Worm (Caenorhabditis elegans) whole organism, L3 larva: ENCODE measurements around the gene acdh-10.
A peak's percentile ranks its signal among the peaks of the same experiment; 100 is the strongest.

ENCODE experiments used
- R02D3.7 ChIP-seq: fragments of 150-350 bp; optimal IDR thresholded peaks from 2 replicates; lab custom pipeline; 2014; ENCODE audit warnings: missing biosample characterization, missing genetic modification characterization
- ZK546.5 ChIP-seq: sonication (generic microtip); optimal IDR thresholded peaks from 2 replicates; lab custom pipeline; 2017; ENCODE audit warnings: missing biosample characterization, missing genetic modification characterization
- aly-2 ChIP-seq: fragments of 150-350 bp; optimal IDR thresholded peaks from 2 replicates; lab custom pipeline; 2014; ENCODE audit warnings: missing biosample characterization, missing genetic modification characterization
- ama-1 ChIP-seq: fragments of 150-350 bp; optimal IDR thresholded peaks from 2 replicates; lab custom pipeline; 2018
- ceh-16 ChIP-seq: sonication (generic microtip); optimal IDR thresholded peaks from 2 replicates; lab custom pipeline; 2017; ENCODE audit warnings: missing biosample characterization, missing genetic modification characterization
- ceh-28 ChIP-seq: fragments of 150-350 bp; optimal IDR thresholded peaks from 2 replicates; lab custom pipeline; 2014; ENCODE audit warnings: missing biosample characterization, missing genetic modification reagents, missing genetic modification characterization
- ceh-82 ChIP-seq: fragments of 150-350 bp; optimal IDR thresholded peaks from 2 replicates; lab custom pipeline; 2014; ENCODE audit warnings: missing biosample characterization, missing genetic modification characterization
- ceh-9 ChIP-seq: sonication (generic microtip); optimal IDR thresholded peaks from 2 replicates; lab custom pipeline; 2018; ENCODE audit warnings: missing biosample characterization, missing genetic modification characterization
- daf-12 ChIP-seq: fragments of 150-350 bp; optimal IDR thresholded peaks from 2 replicates; lab custom pipeline; 2014; ENCODE audit warnings: missing biosample characterization, missing genetic modification reagents, missing genetic modification characterization
- egl-27 ChIP-seq: sonication (generic microtip); optimal IDR thresholded peaks from 4 replicates; lab custom pipeline; 2017; ENCODE audit warnings: missing biosample characterization, missing genetic modification reagents, missing genetic modification characterization
- egl-5 ChIP-seq: fragments of 150-350 bp; optimal IDR thresholded peaks from 2 replicates; lab custom pipeline; 2017; ENCODE audit warnings: missing biosample characterization, missing genetic modification reagents, missing genetic modification characterization, inconsistent platforms
- elt-1 ChIP-seq: fragments of 150-350 bp; optimal IDR thresholded peaks from 2 replicates; lab custom pipeline; 2014; ENCODE audit warnings: missing biosample characterization, missing genetic modification characterization
- elt-2 ChIP-seq: sonication (generic microtip); optimal IDR thresholded peaks from 2 replicates; lab custom pipeline; 2016; ENCODE audit warnings: missing genetic modification reagents, mild to moderate bottlenecking, missing genetic modification characterization, missing compliant biosample characterization
- elt-3 ChIP-seq, 3 experiments: fragments of 150-350 bp in 1 of 3; sonication (generic microtip) in 2 of 3; optimal IDR thresholded peaks; 2 replicates in 2 of 3; 4 replicates in 1 of 3; lab custom pipeline; 2014 to 2017; ENCODE audit warnings: missing biosample characterization in 3 of 3, missing genetic modification characterization in 3 of 3
- eor-1 ChIP-seq, 2 experiments: fragments of 150-350 bp; optimal IDR thresholded peaks; 2 replicates each; lab custom pipeline; 2014 to 2018; ENCODE audit warnings: missing biosample characterization in 2 of 2, missing genetic modification characterization in 2 of 2
- fkh-10 ChIP-seq: sonication (generic microtip); optimal IDR thresholded peaks from 2 replicates; lab custom pipeline; 2017; ENCODE audit warnings: missing biosample characterization, missing genetic modification reagents, missing genetic modification characterization
- fkh-2 ChIP-seq: fragments of 150-350 bp; optimal IDR thresholded peaks from 2 replicates; lab custom pipeline; 2014; ENCODE audit warnings: missing biosample characterization, missing genetic modification reagents, missing genetic modification characterization
- fos-1 ChIP-seq: fragments of 150-350 bp; optimal IDR thresholded peaks from 2 replicates; lab custom pipeline; 2014; ENCODE audit warnings: missing biosample characterization, missing genetic modification characterization
- hmg-11 ChIP-seq: sonication (generic microtip); optimal IDR thresholded peaks from 2 replicates; lab custom pipeline; 2016; ENCODE audit warnings: missing genetic modification characterization, missing compliant biosample characterization
- jun-1 ChIP-seq: fragments of 150-350 bp; optimal IDR thresholded peaks from 2 replicates; lab custom pipeline; 2014; ENCODE audit warnings: missing biosample characterization, missing genetic modification reagents, missing genetic modification characterization
- lin-15B ChIP-seq: fragments of 150-350 bp; optimal IDR thresholded peaks from 2 replicates; lab custom pipeline; 2014; ENCODE audit warnings: missing biosample characterization, missing genetic modification characterization
- lin-39 ChIP-seq: fragments of 150-350 bp; optimal IDR thresholded peaks from 2 replicates; lab custom pipeline; 2018; ENCODE audit warnings: missing biosample characterization, missing genetic modification reagents, missing genetic modification characterization
- lsy-12 ChIP-seq: sonication (generic microtip); optimal IDR thresholded peaks from 2 replicates; lab custom pipeline; 2016; ENCODE audit warnings: mild to moderate bottlenecking, missing genetic modification characterization, missing compliant biosample characterization
- mdl-1 ChIP-seq: fragments of 150-350 bp; optimal IDR thresholded peaks from 2 replicates; lab custom pipeline; 2014; ENCODE audit warnings: missing biosample characterization, missing genetic modification characterization
- mml-1 ChIP-seq: fragments of 150-350 bp; sonication (generic microtip); optimal IDR thresholded peaks from 3 replicates; lab custom pipeline; 2014; ENCODE audit warnings: missing biosample characterization, missing genetic modification characterization
- nfya-1 ChIP-seq: sonication (generic microtip); optimal IDR thresholded peaks from 2 replicates; lab custom pipeline; 2017; ENCODE audit warnings: missing genetic modification characterization, mild to moderate bottlenecking, missing compliant biosample characterization, antibody characterized with exemption, moderate library complexity; ENCODE audit not compliant: insufficient read depth
- nhr-11 ChIP-seq: fragments of 150-350 bp; optimal IDR thresholded peaks from 2 replicates; lab custom pipeline; 2014; ENCODE audit warnings: missing biosample characterization, missing genetic modification characterization
- nhr-12 ChIP-seq: fragments of 150-350 bp; optimal IDR thresholded peaks from 2 replicates; lab custom pipeline; 2014; ENCODE audit warnings: missing biosample characterization, missing genetic modification characterization
- nhr-23 ChIP-seq: fragments of 150-350 bp; optimal IDR thresholded peaks from 2 replicates; lab custom pipeline; 2014; ENCODE audit warnings: missing biosample characterization, missing genetic modification reagents, missing genetic modification characterization
- nhr-237 ChIP-seq: fragments of 150-350 bp; optimal IDR thresholded peaks from 2 replicates; lab custom pipeline; 2014; ENCODE audit warnings: missing biosample characterization, missing genetic modification characterization
- nhr-25 ChIP-seq: sonication (generic microtip); optimal IDR thresholded peaks from 2 replicates; lab custom pipeline; 2017; ENCODE audit warnings: missing biosample characterization, missing genetic modification characterization
- nhr-28 ChIP-seq: fragments of 150-350 bp; optimal IDR thresholded peaks from 2 replicates; lab custom pipeline; 2014; ENCODE audit warnings: missing biosample characterization, missing genetic modification characterization
- nhr-43 ChIP-seq: sonication (generic microtip); optimal IDR thresholded peaks from 2 replicates; lab custom pipeline; 2016; ENCODE audit warnings: mild to moderate bottlenecking, missing genetic modification characterization, missing compliant biosample characterization; ENCODE audit not compliant: poor library complexity, severe bottlenecking
- nhr-67 ChIP-seq: fragments of 150-350 bp; optimal IDR thresholded peaks from 2 replicates; lab custom pipeline; 2014; ENCODE audit warnings: missing biosample characterization, missing genetic modification characterization
- nhr-76 ChIP-seq: fragments of 150-350 bp; sonication (generic microtip); optimal IDR thresholded peaks from 5 replicates; lab custom pipeline; 2014; ENCODE audit warnings: missing biosample characterization, missing genetic modification characterization
- nhr-77 ChIP-seq: fragments of 150-350 bp; optimal IDR thresholded peaks from 2 replicates; lab custom pipeline; 2014; ENCODE audit warnings: missing biosample characterization, missing genetic modification characterization
- pha-4 ChIP-seq: fragments of 150-350 bp; optimal IDR thresholded peaks from 2 replicates; lab custom pipeline; 2014; ENCODE audit warnings: missing biosample characterization, missing genetic modification reagents, missing genetic modification characterization
- pqm-1 ChIP-seq: fragments of 150-350 bp; optimal IDR thresholded peaks from 2 replicates; lab custom pipeline; 2017; ENCODE audit warnings: missing biosample characterization, missing genetic modification characterization, inconsistent platforms
- sea-2 ChIP-seq: fragments of 150-350 bp; sonication (generic microtip); optimal IDR thresholded peaks from 4 replicates; lab custom pipeline; 2014; ENCODE audit warnings: missing biosample characterization, missing genetic modification reagents, missing genetic modification characterization
- skn-1 ChIP-seq: fragments of 150-350 bp; optimal IDR thresholded peaks from 2 replicates; lab custom pipeline; 2014; ENCODE audit warnings: missing biosample characterization, missing genetic modification characterization
- snpc-4 ChIP-seq: fragments of 150-350 bp; optimal IDR thresholded peaks from 2 replicates; lab custom pipeline; 2014; ENCODE audit warnings: missing biosample characterization, missing genetic modification characterization
- tbx-2 ChIP-seq: sonication (generic microtip); optimal IDR thresholded peaks from 2 replicates; lab custom pipeline; 2016; ENCODE audit warnings: mild to moderate bottlenecking, missing genetic modification characterization, missing compliant biosample characterization
- unc-39 ChIP-seq: sonication (generic microtip); optimal IDR thresholded peaks from 4 replicates; lab custom pipeline; 2017; ENCODE audit warnings: missing biosample characterization, missing genetic modification characterization
- unc-62 ChIP-seq: fragments of 150-350 bp; sonication (generic microtip); optimal IDR thresholded peaks from 4 replicates; lab custom pipeline; 2014; ENCODE audit warnings: missing biosample characterization, missing genetic modification reagents, missing genetic modification characterization
- zag-1 ChIP-seq: fragments of 150-350 bp; optimal IDR thresholded peaks from 2 replicates; lab custom pipeline; 2014; ENCODE audit warnings: missing biosample characterization, missing genetic modification characterization
- ztf-11 ChIP-seq: fragments of 150-350 bp; optimal IDR thresholded peaks from 2 replicates; lab custom pipeline; 2014; ENCODE audit warnings: missing biosample characterization, missing genetic modification characterization
- ztf-4 ChIP-seq: fragments of 150-350 bp; optimal IDR thresholded peaks from 2 replicates; lab custom pipeline; 2014; ENCODE audit warnings: missing biosample characterization, missing genetic modification characterization

The acdh-10 gene

ce11 chrX:17185696-17186430 lies 28.8 kb downstream of the acdh-10 start, which contains the start of gene sid-3:
TSS of gene sid-3 (plus strand) at chrX:17186380.
- TF ChIP-seq zag-1 (no peak), nhr-28 (tag; lab: Kevin White, UChicago) (no peak), nfya-1 (tag; lab: Kevin White, UChicago) (no peak), nhr-43 (tag; lab: Kevin White, UChicago) (no peak), snpc-4 (tag; lab: Kevin White, UChicago) (no peak), elt-2 (tag; lab: Kevin White, UChicago) (peak; percentile 70), pqm-1 (tag; lab: Kevin White, UChicago) (no peak), elt-3 (tag; optimal IDR thresholded peaks at IDR 0.05; lab: Kevin White, UChicago) (no peak), pha-4 (tag; lab: Kevin White, UChicago) (no peak)

ce11 chrX:17184363-17184762 lies 30.3 kb downstream of the acdh-10 start:
- TF ChIP-seq nhr-11 (tag; lab: Kevin White, UChicago), result no peak
- TF ChIP-seq ama-1, result no peak
- no peak for TF ChIP-seq fkh-10 (GFP tag; lab: Kevin White, UChicago)
- no peak for TF ChIP-seq elt-1
- peak; percentile 53 for TF ChIP-seq lin-39 (tag; lab: Kevin White, UChicago)
- peak; percentile 92 for TF ChIP-seq pha-4 (tag; lab: Kevin White, UChicago)
- peak; percentile 54 for TF ChIP-seq ceh-28 (tag; lab: Kevin White, UChicago)
- TF ChIP-seq nhr-23 (tag; lab: Kevin White, UChicago), result peak; percentile 58
- peak; percentile 63 for TF ChIP-seq skn-1
- no peak for TF ChIP-seq eor-1 (tag; optimal IDR thresholded peaks at IDR 0.05; lab: Kevin White, UChicago)
- no peak for TF ChIP-seq unc-62
- peak; percentile 90 for TF ChIP-seq hmg-11
- no peak for TF ChIP-seq ceh-9 (tag; lab: Kevin White, UChicago)
- TF ChIP-seq ceh-82, result no peak
- no peak for TF ChIP-seq nhr-67
- TF ChIP-seq fos-1 (tag; lab: Kevin White, UChicago), result no peak
- no peak for TF ChIP-seq nhr-12 (tag; lab: Kevin White, UChicago)
- TF ChIP-seq R02D3.7 (tag; lab: Kevin White, UChicago), result peak; percentile 6
- TF ChIP-seq ztf-4 (tag; lab: Kevin White, UChicago), result no peak
- no peak for TF ChIP-seq lsy-12
- peak; percentile 72 for TF ChIP-seq jun-1 (tag; lab: Kevin White, UChicago)
- no peak for TF ChIP-seq nhr-28 (tag; lab: Kevin White, UChicago)
- TF ChIP-seq mml-1, result no peak
- peak; percentile 12 for TF ChIP-seq lin-15B (tag; lab: Kevin White, UChicago)
- no peak for TF ChIP-seq egl-5
- no peak for TF ChIP-seq nhr-43 (tag; lab: Kevin White, UChicago)
- TF ChIP-seq mdl-1, result peak; percentile 71
- TF ChIP-seq pqm-1 (tag; lab: Kevin White, UChicago), result peak; percentile 55
- peak; percentile 28 for TF ChIP-seq egl-27
- no peak for TF ChIP-seq aly-2 (tag; lab: Kevin White, UChicago)
- peak; percentile 46 for TF ChIP-seq elt-2 (tag; lab: Kevin White, UChicago)
- no peak for TF ChIP-seq ztf-11 (tag; lab: Kevin White, UChicago)
- TF ChIP-seq ceh-16, result no peak
- TF ChIP-seq tbx-2 (tag; lab: Kevin White, UChicago), result no peak
- no peak for TF ChIP-seq fkh-2 (tag; lab: Kevin White, UChicago)
- no peak for TF ChIP-seq zag-1
- TF ChIP-seq ZK546.5 (tag; lab: Kevin White, UChicago), result no peak
- peak; percentile 74 for TF ChIP-seq nfya-1 (tag; lab: Kevin White, UChicago)
- peak; percentile 73 for TF ChIP-seq nhr-25 (tag; lab: Kevin White, UChicago)
- peak; percentile 1 for TF ChIP-seq sea-2 (GFP tag; lab: Kevin White, UChicago)
- no peak for TF ChIP-seq nhr-77 (tag; lab: Kevin White, UChicago)
- TF ChIP-seq elt-3 (tag; optimal IDR thresholded peaks at IDR 0.05; lab: Kevin White, UChicago), result no peak
- no peak for TF ChIP-seq snpc-4 (tag; lab: Kevin White, UChicago)
- no peak for TF ChIP-seq nhr-237
- TF ChIP-seq daf-12 (tag; lab: Kevin White, UChicago), result no peak
- TF ChIP-seq unc-39 (tag; lab: Kevin White, UChicago), result no peak
- no peak for TF ChIP-seq nhr-76 (tag; lab: Kevin White, UChicago)
